Worm (Caenorhabditis elegans) whole organism, L3 larva: ENCODE results near the gene K02G10.15.

ENCODE experiments used
- ZK546.5 ChIP-seq: sonication (generic microtip); optimal IDR thresholded peaks from 2 replicates; lab custom pipeline; 2017; ENCODE audit warnings: missing biosample characterization, missing genetic modification characterization
- nhr-76 ChIP-seq: fragments of 150-350 bp; sonication (generic microtip); optimal IDR thresholded peaks from 5 replicates; lab custom pipeline; 2014; ENCODE audit warnings: missing biosample characterization, missing genetic modification characterization

DNA sequence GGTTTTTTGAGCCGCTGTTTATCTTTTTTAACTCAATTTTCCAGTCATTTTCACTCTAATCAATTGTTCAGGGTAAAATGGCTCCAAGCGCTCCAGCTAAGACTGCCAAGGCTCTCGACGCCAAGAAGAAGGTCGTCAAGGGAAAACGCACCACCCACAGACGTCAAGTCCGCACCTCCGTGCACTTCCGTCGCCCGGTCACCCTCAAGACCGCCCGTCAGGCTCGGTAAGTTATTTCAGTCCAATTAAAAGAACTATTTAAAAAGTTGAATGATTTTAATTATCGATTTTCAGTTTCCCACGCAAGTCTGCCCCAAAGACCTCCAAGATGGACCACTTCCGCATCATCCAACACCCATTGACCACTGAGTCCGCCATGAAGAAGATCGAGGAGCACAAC, 32.6 kb upstream of the K02G10.15 start, which contains the start of gene rpl-25.1:
- TF ChIP-seq nhr-76 (no peak), ZK546.5 (tag; lab: Kevin White, UChicago) (no peak)
